Fruit fly (Drosophila melanogaster) S2 (cell line): Measurements from ENCODE around the gene Coa8.

Experiments used
- CG8478 ChIP-seq: fragments of >200 bp; optimal IDR thresholded peaks from 2 replicates; lab custom pipeline; 2018
- CTCF ChIP-seq, 2 experiments: fragments of >200 bp; optimal IDR thresholded peaks; 2 replicates each; lab custom pipeline; 2018

The Coa8 gene

DNA sequence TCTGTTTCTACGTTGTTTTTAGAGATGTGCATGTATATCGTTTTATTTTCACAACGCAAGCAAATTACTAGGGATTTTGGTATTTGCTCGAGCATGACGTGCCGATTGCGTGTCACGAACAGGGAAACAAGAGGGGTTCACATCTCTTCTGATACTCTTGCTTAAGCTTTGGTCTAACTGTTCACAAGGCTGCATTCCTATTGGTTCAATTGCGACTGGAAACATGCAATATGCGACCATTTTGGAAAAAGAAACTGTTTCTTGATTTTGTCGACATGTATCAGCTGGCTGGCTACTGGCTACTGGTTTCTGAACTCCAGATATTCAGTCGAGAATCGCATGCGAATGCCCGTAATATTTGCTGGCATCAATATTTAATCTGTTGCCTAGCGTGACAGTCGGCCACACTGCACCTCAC, at the start of gene Coa8:
Gene Coa8 (plus strand): TSS at position 144 of the 418 bp plus-strand sequence.
- TF ChIP-seq CTCF (optimal IDR thresholded peaks at IDR 0.05; lab: Kevin White, UChicago) (no peak), CG8478 (no peak)

DNA sequence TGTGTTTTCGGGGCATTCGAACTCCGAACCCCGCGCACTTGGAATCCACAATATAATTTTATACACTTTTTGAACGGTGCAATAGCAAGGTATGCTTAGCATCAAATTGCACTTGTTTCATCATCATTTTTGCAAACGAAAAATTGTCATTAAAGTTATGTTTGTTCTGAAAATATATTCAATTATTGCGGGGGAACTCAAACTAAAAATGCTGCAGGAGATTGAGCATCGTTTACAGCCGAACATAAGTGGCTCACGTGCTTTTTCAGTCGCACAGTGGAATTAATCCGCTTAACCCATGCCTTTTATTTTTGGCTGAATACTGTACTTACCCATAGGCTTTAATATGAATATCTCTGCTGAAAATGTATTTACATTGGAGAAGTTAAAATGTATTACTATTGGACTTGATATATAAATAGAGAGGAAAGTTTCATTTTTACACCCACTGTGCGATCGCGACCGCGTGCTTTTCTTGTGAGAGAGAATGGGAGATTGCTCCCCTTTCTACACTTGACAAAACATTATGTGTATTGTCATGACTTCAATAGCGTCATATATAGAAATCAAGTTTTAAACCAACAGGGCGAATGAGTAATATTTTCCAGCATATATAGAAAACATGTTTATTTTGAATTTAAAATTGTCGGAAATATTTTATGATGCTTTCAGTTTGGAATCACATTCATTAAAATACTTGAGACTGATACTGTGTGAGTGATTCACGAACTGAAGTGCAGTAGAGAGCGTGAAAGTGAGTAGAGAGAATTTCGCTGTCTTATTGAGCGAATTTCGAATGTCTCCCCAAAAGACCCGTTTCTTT, 49.5 kb upstream of the Coa8 start:
- TF ChIP-seq CG8478 (no peak), CTCF (optimal IDR thresholded peaks at IDR 0.05; lab: Kevin White, UChicago) (no peak)

DNA sequence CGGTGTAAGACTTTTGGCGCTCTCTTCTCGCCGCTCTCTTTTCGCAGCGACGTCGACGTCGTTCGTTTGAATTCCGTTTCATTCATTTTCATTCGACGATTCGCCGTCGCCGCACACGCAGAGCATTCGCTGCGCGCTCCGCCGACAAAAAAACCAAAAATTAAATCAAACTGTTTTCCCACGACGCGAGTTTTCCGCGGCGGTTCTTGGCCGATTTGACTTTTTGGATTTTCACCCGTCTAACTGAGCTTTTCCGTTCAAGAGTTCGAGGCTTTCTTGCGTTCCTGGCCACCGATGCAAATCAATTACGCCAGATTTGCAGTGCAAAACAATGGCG, 48.9 kb upstream of the Coa8 start:
- no peak for TF ChIP-seq CTCF (optimal IDR thresholded peaks at IDR 0.05; lab: Kevin White, UChicago)
- no peak for TF ChIP-seq CG8478

dm6 chrX:1832699-1833098, 47.4 kb upstream of the Coa8 start:
- TF ChIP-seq CG8478, result no peak
- no peak for TF ChIP-seq CTCF (optimal IDR thresholded peaks at IDR 0.05; lab: Kevin White, UChicago)

dm6 chrX:1834702-1835376, 45.2 kb upstream of the Coa8 start:
- TF ChIP-seq CTCF (optimal IDR thresholded peaks at IDR 0.05; lab: Kevin White, UChicago) (no peak), CG8478 (no peak)

DNA sequence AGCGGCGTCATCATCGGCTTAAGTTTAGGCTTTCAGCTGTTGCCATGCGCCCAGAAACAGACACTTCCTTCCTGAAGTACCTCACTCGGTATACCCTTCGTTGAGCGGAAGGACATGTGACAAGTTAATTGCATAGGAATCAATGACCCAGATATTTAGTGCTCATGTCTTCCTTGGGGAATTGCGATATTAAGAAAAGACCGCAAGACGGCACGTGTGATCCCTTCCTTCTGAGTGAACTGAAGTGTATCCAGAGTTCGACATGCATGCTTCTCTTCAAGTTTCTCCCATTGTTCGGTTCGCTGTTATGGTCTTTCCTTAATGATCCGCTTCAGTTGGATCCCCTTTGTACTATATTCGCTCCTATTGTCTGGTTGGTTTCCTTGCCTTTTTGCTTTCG, 39.6 kb upstream of the Coa8 start:
- TF ChIP-seq CTCF (optimal IDR thresholded peaks at IDR 0.05; lab: Kevin White, UChicago) (no peak), CG8478 (no peak)

DNA sequence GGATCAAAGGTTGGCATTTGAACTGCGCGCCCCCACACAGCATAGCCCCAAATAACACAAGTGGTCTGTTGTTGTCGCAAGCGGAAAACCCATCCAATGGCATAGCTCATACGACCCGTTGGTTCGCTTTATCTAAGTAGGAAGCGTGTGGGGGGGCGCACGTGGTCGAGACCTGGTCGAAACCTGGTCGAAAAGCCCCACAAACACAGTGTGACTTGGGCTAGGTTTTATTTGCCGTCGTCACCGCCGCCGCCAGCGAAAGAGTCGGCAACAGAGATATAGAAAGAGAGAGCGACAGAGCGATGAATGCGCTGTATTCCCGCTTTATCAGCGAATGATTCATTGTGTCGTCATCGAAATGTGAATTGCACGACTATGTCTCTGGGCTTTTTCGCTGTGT, 37.2 kb upstream of the Coa8 start:
- no peak for TF ChIP-seq CTCF (optimal IDR thresholded peaks at IDR 0.05; lab: Kevin White, UChicago)

DNA sequence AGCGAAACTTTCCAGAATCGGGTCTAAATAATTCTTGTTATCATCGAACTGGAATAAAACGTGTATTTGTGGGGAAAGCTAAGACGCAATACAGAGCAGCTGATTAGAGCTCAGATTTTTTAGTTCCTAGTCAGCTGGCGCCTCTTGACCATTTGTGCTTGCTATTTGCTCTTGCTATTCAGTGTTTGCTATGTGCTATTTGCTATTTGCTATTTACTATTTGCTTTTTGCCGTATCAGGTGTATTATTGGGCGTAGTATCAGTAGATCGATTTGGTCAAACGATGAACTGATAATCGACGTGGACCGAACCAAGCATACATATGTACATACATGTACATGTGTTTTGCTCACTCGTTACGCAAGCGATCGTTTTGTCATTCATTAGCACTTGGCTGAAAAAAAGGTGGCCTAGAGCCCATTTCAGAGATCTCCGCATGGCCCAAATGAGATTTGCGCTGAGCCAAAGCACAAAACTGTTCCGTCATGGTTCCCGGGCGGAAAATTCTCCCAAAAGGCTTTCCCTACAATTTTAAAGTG, 34.6 kb upstream of the Coa8 start:
- no peak for TF ChIP-seq CG8478
- no peak for TF ChIP-seq CTCF (optimal IDR thresholded peaks at IDR 0.05; lab: Kevin White, UChicago)

dm6 chrX:1846386-1846785, 33.7 kb upstream of the Coa8 start:
- TF ChIP-seq CG8478 (no peak), CTCF (optimal IDR thresholded peaks at IDR 0.05; lab: Kevin White, UChicago) (no peak)

dm6 chrX:1847735-1848134, 32.3 kb upstream of the Coa8 start:
- TF ChIP-seq CTCF (optimal IDR thresholded peaks at IDR 0.05; lab: Kevin White, UChicago) (no peak), CG8478 (no peak)

DNA sequence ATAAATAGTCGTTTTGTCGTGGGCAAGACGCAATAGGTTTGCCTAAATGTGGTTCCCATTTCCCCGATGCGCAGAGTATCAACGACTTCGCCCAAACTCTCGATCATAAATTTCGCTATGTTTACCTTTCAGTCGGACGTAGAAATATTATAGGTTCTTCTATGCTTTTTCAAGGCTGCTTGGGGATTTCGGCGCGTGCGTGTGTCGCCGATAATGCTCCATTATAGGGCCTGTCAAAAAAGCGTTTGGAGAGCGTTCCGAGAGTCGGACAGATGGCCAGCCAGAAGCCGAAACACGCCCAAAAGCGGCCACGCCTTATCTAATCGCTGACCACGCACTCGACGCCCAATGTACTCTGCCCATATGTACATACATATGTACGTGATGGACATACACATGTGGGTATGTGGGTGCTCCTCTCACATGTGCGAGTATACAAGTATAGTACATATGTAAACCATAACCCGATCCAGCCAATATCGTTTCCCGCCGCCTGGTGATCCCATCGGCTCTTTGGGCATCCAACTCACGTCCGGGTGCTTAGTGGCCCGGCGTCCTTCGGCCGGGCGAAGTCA, 31.4 kb upstream of the Coa8 start:
- no peak for TF ChIP-seq CG8478
- no peak for TF ChIP-seq CTCF (optimal IDR thresholded peaks at IDR 0.05; lab: Kevin White, UChicago)

DNA sequence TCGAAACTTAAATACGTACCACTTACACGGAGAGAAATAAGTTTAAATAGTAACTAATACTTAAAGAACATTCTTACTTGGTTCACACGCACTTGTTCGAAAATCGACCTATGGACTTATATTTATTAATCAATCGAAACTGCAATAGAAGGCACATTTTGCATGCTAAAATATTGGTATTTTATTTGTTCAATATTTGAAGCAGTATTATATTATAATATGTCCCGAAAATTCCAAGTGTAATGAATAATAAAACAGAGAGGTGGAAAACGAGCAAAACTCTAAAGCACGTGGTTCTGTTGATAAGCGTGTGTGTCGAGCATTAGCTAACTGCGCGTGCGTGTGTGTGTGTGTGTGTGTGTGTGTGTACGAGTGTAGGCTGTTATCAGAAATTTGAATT, 30.2 kb upstream of the Coa8 start:
- no peak for TF ChIP-seq CG8478

- TF ChIP-seq CTCF (optimal IDR thresholded peaks at IDR 0.05; lab: Kevin White, UChicago), result no peak
- TF ChIP-seq CG8478, result no peak
Observed at dm6 chrX:1854070-1854469, 26.0 kb upstream of the Coa8 start.

DNA sequence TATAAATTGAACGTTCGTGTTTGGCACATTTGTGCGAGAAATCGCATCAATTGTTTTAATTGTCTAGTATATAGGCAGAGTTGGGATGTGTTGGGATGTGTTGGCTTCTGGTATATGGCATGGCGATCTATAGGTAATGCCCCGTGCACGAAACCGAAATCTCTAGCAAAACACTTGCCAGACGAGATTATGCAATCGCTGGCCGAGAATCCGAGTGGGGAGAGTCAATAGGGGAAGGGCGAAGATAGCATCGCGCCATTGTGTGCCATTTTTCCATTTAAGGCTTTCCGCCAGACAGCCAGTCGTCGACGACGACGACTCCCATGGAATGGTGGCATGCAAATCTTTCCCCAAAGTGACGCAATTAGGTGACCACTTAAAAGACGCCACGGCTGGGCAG, 25.2 kb upstream of the Coa8 start:
- TF ChIP-seq CG8478 (no peak), CTCF (optimal IDR thresholded peaks at IDR 0.05; lab: Kevin White, UChicago) (no peak)

DNA sequence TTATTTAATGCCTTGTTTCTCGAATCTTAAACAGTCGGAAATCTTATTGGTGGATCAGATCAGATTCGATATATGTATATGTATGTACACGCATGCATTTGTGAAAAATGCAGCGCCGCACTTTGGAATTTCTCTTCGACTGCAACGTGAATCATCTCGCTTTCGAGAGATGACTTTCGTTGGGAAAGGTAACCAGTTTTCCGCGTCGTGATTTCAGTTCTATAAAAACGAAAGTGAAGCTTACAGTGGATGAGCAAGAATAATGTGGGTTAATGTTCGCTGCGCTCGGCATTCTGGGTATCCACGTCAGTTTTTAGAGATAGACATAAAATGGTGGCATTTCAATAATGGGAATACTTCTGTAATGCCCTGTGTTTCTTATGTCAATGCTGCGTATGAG, 23.5 kb upstream of the Coa8 start:
- no peak for TF ChIP-seq CTCF (optimal IDR thresholded peaks at IDR 0.05; lab: Kevin White, UChicago)
- no peak for TF ChIP-seq CG8478

dm6 chrX:1858867-1859266, 21.2 kb upstream of the Coa8 start, which contains the start of gene Lamtor5:
TSS of gene Lamtor5 (minus strand) at chrX:1858971.
- no peak for TF ChIP-seq CG8478
- no peak for TF ChIP-seq CTCF (optimal IDR thresholded peaks at IDR 0.05; lab: Kevin White, UChicago)
